Worm (Caenorhabditis elegans) whole organism, midembryonic: ENCODE data around the gene C04G2.10.

Experiments
- cog-1 ChIP-seq: sonication (generic microtip); optimal IDR thresholded peaks from 2 replicates; lab custom pipeline; 2016; ENCODE audit warnings: missing genetic modification characterization, missing compliant biosample characterization
- ztf-23 ChIP-seq: fragments of 200-800 bp; sonication (Bioruptor generic); IDR thresholded peaks from 2 replicates; pipeline ENCODE4 v1.3.6; 2022; ENCODE audit warnings: missing genetic modification reagents, missing genetic modification characterization, missing compliant biosample characterization
- ztf-29 ChIP-seq: fragments of 200-800 bp; sonication (Bioruptor generic); IDR thresholded peaks from 2 replicates; pipeline ENCODE4 v1.3.6; 2022; ENCODE audit warnings: missing genetic modification reagents, missing genetic modification characterization, missing compliant biosample characterization

DNA sequence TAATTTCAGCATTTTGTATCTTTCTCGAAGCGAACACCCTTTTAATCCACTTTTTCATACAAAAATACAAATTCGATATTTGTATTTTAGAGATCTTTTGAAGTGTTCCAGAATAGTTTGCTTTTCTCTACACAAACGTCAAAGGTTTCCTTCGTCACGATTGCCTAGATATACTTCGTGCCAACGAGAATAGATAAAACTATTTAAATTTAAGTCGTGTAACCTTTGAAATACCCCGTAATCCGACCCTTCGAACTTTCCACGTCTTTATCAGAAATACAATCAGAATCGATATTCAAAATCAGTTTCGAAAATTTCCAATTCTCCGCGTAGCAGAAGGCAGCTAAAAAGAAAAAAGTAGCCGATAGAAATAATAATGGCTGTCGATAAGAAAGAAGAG is 24.9 kb upstream of the C04G2.10 start, which contains the start of gene ttbk-5:
- no peak for TF ChIP-seq ztf-29 (GFP tag; lab: Robert Waterston, UW)
- TF ChIP-seq cog-1 (tag; lab: Kevin White, UChicago): no peak
- no peak for TF ChIP-seq ztf-23 (GFP tag; lab: Robert Waterston, UW)
